Worm (Caenorhabditis elegans) whole organism, L3 larva: ENCODE results near the gene scav-4.

Experiments used
- ZK546.5 ChIP-seq: sonication (generic microtip); optimal IDR thresholded peaks from 2 replicates; lab custom pipeline; 2017; ENCODE audit warnings: missing biosample characterization, missing genetic modification characterization
- aly-2 ChIP-seq: fragments of 150-350 bp; optimal IDR thresholded peaks from 2 replicates; lab custom pipeline; 2014; ENCODE audit warnings: missing biosample characterization, missing genetic modification characterization
- ama-1 ChIP-seq: fragments of 150-350 bp; optimal IDR thresholded peaks from 2 replicates; lab custom pipeline; 2018
- ceh-16 ChIP-seq: sonication (generic microtip); optimal IDR thresholded peaks from 2 replicates; lab custom pipeline; 2017; ENCODE audit warnings: missing biosample characterization, missing genetic modification characterization
- ceh-82 ChIP-seq: fragments of 150-350 bp; optimal IDR thresholded peaks from 2 replicates; lab custom pipeline; 2014; ENCODE audit warnings: missing biosample characterization, missing genetic modification characterization
- daf-12 ChIP-seq: fragments of 150-350 bp; optimal IDR thresholded peaks from 2 replicates; lab custom pipeline; 2014; ENCODE audit warnings: missing biosample characterization, missing genetic modification reagents, missing genetic modification characterization
- egl-27 ChIP-seq: sonication (generic microtip); optimal IDR thresholded peaks from 4 replicates; lab custom pipeline; 2017; ENCODE audit warnings: missing biosample characterization, missing genetic modification reagents, missing genetic modification characterization
- elt-1 ChIP-seq: fragments of 150-350 bp; optimal IDR thresholded peaks from 2 replicates; lab custom pipeline; 2014; ENCODE audit warnings: missing biosample characterization, missing genetic modification characterization
- elt-2 ChIP-seq: sonication (generic microtip); optimal IDR thresholded peaks from 2 replicates; lab custom pipeline; 2016; ENCODE audit warnings: missing genetic modification reagents, mild to moderate bottlenecking, missing genetic modification characterization, missing compliant biosample characterization
- eor-1 ChIP-seq, 2 experiments: fragments of 150-350 bp; optimal IDR thresholded peaks; 2 replicates each; lab custom pipeline; 2014 to 2018; ENCODE audit warnings: missing biosample characterization in 2 of 2, missing genetic modification characterization in 2 of 2
- fkh-10 ChIP-seq: sonication (generic microtip); optimal IDR thresholded peaks from 2 replicates; lab custom pipeline; 2017; ENCODE audit warnings: missing biosample characterization, missing genetic modification reagents, missing genetic modification characterization
- hmg-11 ChIP-seq: sonication (generic microtip); optimal IDR thresholded peaks from 2 replicates; lab custom pipeline; 2016; ENCODE audit warnings: missing genetic modification characterization, missing compliant biosample characterization
- jun-1 ChIP-seq: fragments of 150-350 bp; optimal IDR thresholded peaks from 2 replicates; lab custom pipeline; 2014; ENCODE audit warnings: missing biosample characterization, missing genetic modification reagents, missing genetic modification characterization
- lin-15B ChIP-seq: fragments of 150-350 bp; optimal IDR thresholded peaks from 2 replicates; lab custom pipeline; 2014; ENCODE audit warnings: missing biosample characterization, missing genetic modification characterization
- lin-39 ChIP-seq: fragments of 150-350 bp; optimal IDR thresholded peaks from 2 replicates; lab custom pipeline; 2018; ENCODE audit warnings: missing biosample characterization, missing genetic modification reagents, missing genetic modification characterization
- mdl-1 ChIP-seq: fragments of 150-350 bp; optimal IDR thresholded peaks from 2 replicates; lab custom pipeline; 2014; ENCODE audit warnings: missing biosample characterization, missing genetic modification characterization
- mml-1 ChIP-seq: fragments of 150-350 bp; sonication (generic microtip); optimal IDR thresholded peaks from 3 replicates; lab custom pipeline; 2014; ENCODE audit warnings: missing biosample characterization, missing genetic modification characterization
- nfya-1 ChIP-seq: sonication (generic microtip); optimal IDR thresholded peaks from 2 replicates; lab custom pipeline; 2017; ENCODE audit warnings: missing genetic modification characterization, mild to moderate bottlenecking, missing compliant biosample characterization, antibody characterized with exemption, moderate library complexity; ENCODE audit not compliant: insufficient read depth
- nhr-12 ChIP-seq: fragments of 150-350 bp; optimal IDR thresholded peaks from 2 replicates; lab custom pipeline; 2014; ENCODE audit warnings: missing biosample characterization, missing genetic modification characterization
- nhr-23 ChIP-seq: fragments of 150-350 bp; optimal IDR thresholded peaks from 2 replicates; lab custom pipeline; 2014; ENCODE audit warnings: missing biosample characterization, missing genetic modification reagents, missing genetic modification characterization
- nhr-237 ChIP-seq: fragments of 150-350 bp; optimal IDR thresholded peaks from 2 replicates; lab custom pipeline; 2014; ENCODE audit warnings: missing biosample characterization, missing genetic modification characterization
- nhr-25 ChIP-seq: sonication (generic microtip); optimal IDR thresholded peaks from 2 replicates; lab custom pipeline; 2017; ENCODE audit warnings: missing biosample characterization, missing genetic modification characterization
- nhr-28 ChIP-seq: fragments of 150-350 bp; optimal IDR thresholded peaks from 2 replicates; lab custom pipeline; 2014; ENCODE audit warnings: missing biosample characterization, missing genetic modification characterization
- nhr-43 ChIP-seq: sonication (generic microtip); optimal IDR thresholded peaks from 2 replicates; lab custom pipeline; 2016; ENCODE audit warnings: mild to moderate bottlenecking, missing genetic modification characterization, missing compliant biosample characterization; ENCODE audit not compliant: poor library complexity, severe bottlenecking
- nhr-76 ChIP-seq: fragments of 150-350 bp; sonication (generic microtip); optimal IDR thresholded peaks from 5 replicates; lab custom pipeline; 2014; ENCODE audit warnings: missing biosample characterization, missing genetic modification characterization
- pha-4 ChIP-seq: fragments of 150-350 bp; optimal IDR thresholded peaks from 2 replicates; lab custom pipeline; 2014; ENCODE audit warnings: missing biosample characterization, missing genetic modification reagents, missing genetic modification characterization
- pqm-1 ChIP-seq: fragments of 150-350 bp; optimal IDR thresholded peaks from 2 replicates; lab custom pipeline; 2017; ENCODE audit warnings: missing biosample characterization, missing genetic modification characterization, inconsistent platforms
- snpc-4 ChIP-seq: fragments of 150-350 bp; optimal IDR thresholded peaks from 2 replicates; lab custom pipeline; 2014; ENCODE audit warnings: missing biosample characterization, missing genetic modification characterization
- tbx-2 ChIP-seq: sonication (generic microtip); optimal IDR thresholded peaks from 2 replicates; lab custom pipeline; 2016; ENCODE audit warnings: mild to moderate bottlenecking, missing genetic modification characterization, missing compliant biosample characterization
- unc-39 ChIP-seq: sonication (generic microtip); optimal IDR thresholded peaks from 4 replicates; lab custom pipeline; 2017; ENCODE audit warnings: missing biosample characterization, missing genetic modification characterization
- unc-62 ChIP-seq: fragments of 150-350 bp; sonication (generic microtip); optimal IDR thresholded peaks from 4 replicates; lab custom pipeline; 2014; ENCODE audit warnings: missing biosample characterization, missing genetic modification reagents, missing genetic modification characterization
- zag-1 ChIP-seq: fragments of 150-350 bp; optimal IDR thresholded peaks from 2 replicates; lab custom pipeline; 2014; ENCODE audit warnings: missing biosample characterization, missing genetic modification characterization
- ztf-11 ChIP-seq: fragments of 150-350 bp; optimal IDR thresholded peaks from 2 replicates; lab custom pipeline; 2014; ENCODE audit warnings: missing biosample characterization, missing genetic modification characterization
- ztf-4 ChIP-seq: fragments of 150-350 bp; optimal IDR thresholded peaks from 2 replicates; lab custom pipeline; 2014; ENCODE audit warnings: missing biosample characterization, missing genetic modification characterization

Gene scav-4

ce11 chrX:12981393-12981792 lies at the start of gene scav-4:
TSS of gene scav-4 (plus strand) at chrX:12981775.
- no peak for TF ChIP-seq mml-1 (tag; lab: Kevin White, UChicago)
- no peak for TF ChIP-seq egl-27 (tag; lab: Kevin White, UChicago)
- peak; percentile 3 for TF ChIP-seq pha-4 (tag; lab: Kevin White, UChicago)
- no peak for TF ChIP-seq nhr-76 (tag; lab: Kevin White, UChicago)
- no peak for TF ChIP-seq ztf-11 (tag; lab: Kevin White, UChicago)
- peak; percentile 31 for TF ChIP-seq pqm-1 (tag; lab: Kevin White, UChicago)
- no peak for TF ChIP-seq eor-1 (tag; optimal IDR thresholded peaks at IDR 0.05; lab: Kevin White, UChicago)
- TF ChIP-seq nhr-12: no peak
- TF ChIP-seq nhr-23 (tag; lab: Kevin White, UChicago): no peak
- no peak for TF ChIP-seq ZK546.5 (tag; lab: Kevin White, UChicago)
- peak; percentile 86 for TF ChIP-seq elt-2 (tag; lab: Kevin White, UChicago)
- no peak for TF ChIP-seq daf-12 (tag; lab: Kevin White, UChicago)
- no peak for TF ChIP-seq ztf-4 (tag; lab: Kevin White, UChicago)
- no peak for TF ChIP-seq fkh-10 (GFP tag; lab: Kevin White, UChicago)
- no peak for TF ChIP-seq lin-15B
- TF ChIP-seq aly-2 (tag; lab: Kevin White, UChicago): no peak

ce11 chrX:12934768-12935167 lies 46.8 kb upstream of the scav-4 start, which contains the start of gene gmap-1:
TSS of gene gmap-1 (minus strand) at chrX:12934978.
- TF ChIP-seq zag-1 (tag; lab: Kevin White, UChicago) (no peak), nhr-25 (tag; lab: Kevin White, UChicago) (peak; percentile 80), nfya-1 (tag; lab: Kevin White, UChicago) (peak; percentile 31), nhr-43 (tag; lab: Kevin White, UChicago) (peak; percentile 39), nhr-237 (tag; lab: Kevin White, UChicago) (no peak), nhr-23 (tag; lab: Kevin White, UChicago) (peak; percentile 42), elt-2 (tag; lab: Kevin White, UChicago) (no peak), ama-1 (lab: Kevin White, UChicago) (peak; percentile 4)

ce11 chrX:12935694-12936093 lies 45.9 kb upstream of the scav-4 start:
- TF ChIP-seq elt-1 (tag; lab: Kevin White, UChicago) (peak; percentile 65), unc-62 (no peak)

ce11 chrX:12937521-12937920 lies 44.1 kb upstream of the scav-4 start:
- TF ChIP-seq egl-27 (tag; lab: Kevin White, UChicago) (no peak), lin-39 (tag; lab: Kevin White, UChicago) (no peak), hmg-11 (no peak), ceh-16 (tag; lab: Kevin White, UChicago) (no peak), elt-1 (tag; lab: Kevin White, UChicago) (no peak), snpc-4 (tag; lab: Kevin White, UChicago) (no peak), mdl-1 (no peak), ceh-82 (no peak), pha-4 (tag; lab: Kevin White, UChicago) (no peak), jun-1 (tag; lab: Kevin White, UChicago) (no peak), nhr-12 (no peak), unc-39 (no peak)
- TF ChIP-seq, all 47 proteins: peak for 0

ce11 chrX:12940811-12941210 lies 40.8 kb upstream of the scav-4 start, which contains the start of gene gmap-3:
TSS of gene gmap-3 (minus strand) at chrX:12940958.
- no peak for TF ChIP-seq nhr-28 (tag; lab: Kevin White, UChicago)
- peak; percentile 65 for TF ChIP-seq nhr-25 (tag; lab: Kevin White, UChicago)
- no peak for TF ChIP-seq elt-2 (tag; lab: Kevin White, UChicago)

- TF ChIP-seq pha-4 (tag; lab: Kevin White, UChicago) (no peak), lin-15B (no peak), eor-1 (tag; optimal IDR thresholded peaks at IDR 0.05; lab: Kevin White, UChicago) (no peak), nhr-43 (tag; lab: Kevin White, UChicago) (peak; percentile 5), ztf-4 (tag; lab: Kevin White, UChicago) (no peak), nhr-25 (tag; lab: Kevin White, UChicago) (peak; percentile 25), elt-1 (tag; lab: Kevin White, UChicago) (no peak), tbx-2 (tag; lab: Kevin White, UChicago) (no peak), snpc-4 (tag; lab: Kevin White, UChicago) (no peak), jun-1 (tag; lab: Kevin White, UChicago) (no peak)
These were observed 39.3 kb upstream of the scav-4 start for ce11 chrX:12942296-12942695.
